In genomic region chrX:12203555-12203955, dm6 we compare ENCODE assay signal across 1 fruit fly cellular context.
TF ChIP-seq lines count a peak whose summit lies in the region.

No protein-coding gene starts in this region.

TF ChIP-seq in whole organism, embryonic, 481 proteins besides CTCF, POLR2A, EP300 and RAD21 (continued from another document):
- TF ChIP-seq E2f1 (GFP tag; IDR thresholded peaks at IDR 0.05; lab: Robert Waterston, UW) (0 out of 2 replicates have a peak, but pooled peaks have one; percentile 36), CG12769 (tag; optimal IDR thresholded peaks at IDR 0.05; lab: Kevin White, UChicago) (peak; percentile 48), CG32532 (GFP tag; IDR thresholded peaks at IDR 0.05; lab: Robert Waterston, UW) (peak; percentile 77; the same call in 1 of the 2 replicates), tna (GFP tag; IDR thresholded peaks at IDR 0.05; lab: Robert Waterston, UW; ENCODE audit: partially characterized antibody) (no peak), luna (GFP tag; optimal IDR thresholded peaks at IDR 0.05; lab: Kevin White, UChicago) (peak; percentile 43), CG2678 (tag; optimal IDR thresholded peaks at IDR 0.05; lab: Kevin White, UChicago) (peak; percentile 56), maf-S (GFP tag; optimal IDR thresholded peaks at IDR 0.05; lab: Kevin White, UChicago) (peak; percentile 23), Atf6 (GFP tag; IDR thresholded peaks at IDR 0.05; lab: Robert Waterston, UW) (peak; percentile 61), pros (GFP tag; optimal IDR thresholded peaks at IDR 0.05; lab: Kevin White, UChicago) (peak; percentile 44), dimm (GFP tag; IDR thresholded peaks at IDR 0.05; lab: Robert Waterston, UW) (no peak; the same call in 1 of the 2 replicates), Mrtf (GFP tag; IDR thresholded peaks at IDR 0.05; lab: Robert Waterston, UW) (0 out of 3 replicates have a peak, but pooled peaks have one; percentile 28), CG9932 (GFP tag; IDR thresholded peaks at IDR 0.05; lab: Robert Waterston, UW) (0 out of 2 replicates have a peak, but pooled peaks have one; percentile 26), pb (GFP tag; optimal IDR thresholded peaks at IDR 0.05; lab: Kevin White, UChicago) (peak; percentile 85), ham (GFP tag; IDR thresholded peaks at IDR 0.05; lab: Robert Waterston, UW) (no peak), pzg (GFP tag; optimal IDR thresholded peaks at IDR 0.05; lab: Kevin White, UChicago) (peak; percentile 41), CG10147 (GFP tag; optimal IDR thresholded peaks at IDR 0.05; lab: Kevin White, UChicago) (peak; percentile 38), CG7745 (tag; optimal IDR thresholded peaks at IDR 0.05; lab: Kevin White, UChicago) (peak; percentile 10), emc (GFP tag; optimal IDR thresholded peaks at IDR 0.05; lab: Kevin White, UChicago) (no peak), CG18011 (GFP tag; optimal IDR thresholded peaks at IDR 0.05; lab: Kevin White, UChicago) (peak; percentile 54)
